Fruit fly (Drosophila melanogaster) Kc167 (cell line): ENCODE data around the gene CG42366.

Experiments
- Myc ChIP-seq: fragments of >200 bp; optimal IDR thresholded peaks from 2 replicates; lab custom pipeline; 2017; ENCODE audit warnings: missing external identifiers
- Sin3A ChIP-seq: fragments of >200 bp; optimal IDR thresholded peaks from 2 replicates; lab custom pipeline; 2018; ENCODE audit warnings: missing external identifiers
- h ChIP-seq: fragments of >200 bp; optimal IDR thresholded peaks from 3 replicates; lab custom pipeline; 2018; ENCODE audit warnings: missing external identifiers
- insv ChIP-seq: fragments of >200 bp; optimal IDR thresholded peaks from 3 replicates; lab custom pipeline; 2018; ENCODE audit warnings: missing external identifiers
- ttk ChIP-seq: sonication (Bioruptor generic); optimal IDR thresholded peaks from 2 replicates; lab custom pipeline; 2017; ENCODE audit warnings: missing external identifiers

DNA sequence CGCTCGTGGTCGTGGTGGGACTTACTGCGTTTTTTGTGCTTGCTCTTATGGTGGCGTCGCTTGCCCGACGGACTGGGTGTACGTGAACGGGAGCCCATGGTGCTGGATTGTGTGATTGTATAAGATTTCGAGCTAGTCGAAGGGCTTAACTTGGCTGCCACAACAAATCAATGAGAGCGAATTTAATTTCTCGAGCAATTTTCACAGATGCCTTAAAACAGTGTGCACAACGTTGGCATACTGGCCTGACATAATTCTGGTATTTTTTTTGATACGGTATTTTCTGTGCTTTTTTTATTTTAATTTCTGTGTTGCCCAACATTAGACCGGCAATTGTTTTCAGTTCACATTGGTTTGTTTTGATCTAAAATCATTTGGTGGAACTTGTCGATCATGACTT is 12.9 kb downstream of the CG42366 start, which contains the start of gene Arglu1:
- TF ChIP-seq insv (lab: Kevin White, UChicago), result no peak
- TF ChIP-seq ttk, result no peak
- TF ChIP-seq Sin3A (lab: Kevin White, UChicago), result no peak
- TF ChIP-seq Myc (lab: Kevin White, UChicago), result no peak
- no peak for TF ChIP-seq h (lab: Kevin White, UChicago)
